Fruit fly (Drosophila melanogaster) whole organism, embryonic: Measurements from ENCODE around the gene hdly.

Experiments
- Abd-B ChIP-seq: fragments of 200-800 bp; sonication (Bioruptor generic); optimal IDR thresholded peaks from 2 replicates; lab custom pipeline; 2018; ENCODE audit warnings: missing biosample characterization, mild to moderate bottlenecking, missing genetic modification characterization, moderate library complexity
- CG10147 ChIP-seq: fragments of 200-800 bp; sonication (Bioruptor generic); optimal IDR thresholded peaks from 2 replicates; lab custom pipeline; 2019; ENCODE audit warnings: missing biosample characterization, mild to moderate bottlenecking, missing genetic modification characterization, moderate library complexity
- CG10321 ChIP-seq: fragments of 200-800 bp; sonication (Bioruptor generic); IDR thresholded peaks from 2 replicates; pipeline ENCODE4 v1.3.6; 2022; ENCODE audit warnings: missing biosample characterization, missing genetic modification characterization
- CG11723 ChIP-seq: fragments of 200-800 bp; sonication (Bioruptor generic); optimal IDR thresholded peaks from 2 replicates; lab custom pipeline; 2017; ENCODE audit warnings: missing biosample characterization, mild to moderate bottlenecking, missing genetic modification characterization
- CG14667 ChIP-seq: fragments of 200-800 bp; sonication (Bioruptor generic); IDR thresholded peaks from 2 replicates; pipeline ENCODE4 v1.3.6; 2022; ENCODE audit warnings: missing biosample characterization, missing genetic modification characterization
- CG17568 ChIP-seq: fragments of 200-800 bp; sonication (Bioruptor generic); optimal IDR thresholded peaks from 2 replicates; lab custom pipeline; 2018; ENCODE audit warnings: missing biosample characterization, mild to moderate bottlenecking, missing genetic modification characterization, moderate library complexity
- CG17829 ChIP-seq: fragments of 200-800 bp; optimal IDR thresholded peaks from 2 replicates; lab custom pipeline; 2019; ENCODE audit warnings: missing biosample characterization, mild to moderate bottlenecking, missing genetic modification characterization, moderate library complexity
- CG18619 ChIP-seq: fragments of 200-800 bp; sonication (Bioruptor generic); optimal IDR thresholded peaks from 3 replicates; lab custom pipeline; 2017; ENCODE audit warnings: missing biosample characterization, mild to moderate bottlenecking, missing genetic modification characterization
- CG2199 ChIP-seq: fragments of 200-800 bp; sonication (Bioruptor generic); IDR thresholded peaks from 3 replicates; pipeline ENCODE4 v1.3.6; 2022; ENCODE audit warnings: missing biosample characterization, missing genetic modification characterization
- CG33213 ChIP-seq: fragments of 200-800 bp; sonication (Bioruptor generic); optimal IDR thresholded peaks from 3 replicates; lab custom pipeline; 2016; ENCODE audit warnings: missing biosample characterization, missing genetic modification characterization
- CG42726 ChIP-seq: fragments of 200-800 bp; sonication (Bioruptor generic); IDR thresholded peaks from 2 replicates; pipeline ENCODE4 v1.3.6; 2022; ENCODE audit warnings: missing biosample characterization, missing genetic modification characterization; ENCODE audit not compliant: partially characterized antibody
- CG4282 ChIP-seq: fragments of 200-800 bp; sonication (Bioruptor generic); optimal IDR thresholded peaks from 2 replicates; lab custom pipeline; 2016; ENCODE audit warnings: missing biosample characterization, missing genetic modification characterization
- CG4328 ChIP-seq: fragments of 200-800 bp; sonication (Bioruptor generic); optimal IDR thresholded peaks from 3 replicates; lab custom pipeline; 2017; ENCODE audit warnings: missing biosample characterization, missing genetic modification reagents, missing genetic modification characterization
- CG6683 ChIP-seq: fragments of 200-800 bp; sonication (Bioruptor generic); optimal IDR thresholded peaks from 2 replicates; lab custom pipeline; 2017; ENCODE audit warnings: missing biosample characterization, mild to moderate bottlenecking, missing genetic modification characterization, missing genetic modification reagents
- CG7786 ChIP-seq: fragments of 200-800 bp; sonication (Bioruptor generic); optimal IDR thresholded peaks from 2 replicates; lab custom pipeline; 2016; ENCODE audit warnings: missing biosample characterization, missing genetic modification characterization
- CG7963 ChIP-seq: fragments of 200-800 bp; sonication (Bioruptor generic); IDR thresholded peaks from 3 replicates; pipeline ENCODE4 v1.3.6; 2022; ENCODE audit warnings: missing biosample characterization, missing genetic modification characterization; ENCODE audit not compliant: partially characterized antibody
- CG8290 ChIP-seq, 3 experiments: fragments of 200-800 bp; sonication (Bioruptor generic); optimal IDR thresholded peaks; 2 replicates each; lab custom pipeline; 2016 to 2019; ENCODE audit warnings: missing biosample characterization in 3 of 3, missing genetic modification characterization in 3 of 3, mild to moderate bottlenecking in 2 of 3, moderate library complexity in 1 of 3
- CG8359 ChIP-seq: fragments of 200-800 bp; sonication (Bioruptor generic); optimal IDR thresholded peaks from 2 replicates; lab custom pipeline; 2017; ENCODE audit warnings: missing biosample characterization, mild to moderate bottlenecking, missing genetic modification characterization, borderline replicate concordance
- Chrac-16 ChIP-seq: fragments of 200-800 bp; sonication (Bioruptor generic); optimal IDR thresholded peaks from 3 replicates; lab custom pipeline; 2016; ENCODE audit warnings: missing biosample characterization, missing genetic modification characterization
- CoRest ChIP-seq: fragments of 200-800 bp; sonication (Bioruptor generic); optimal IDR thresholded peaks from 3 replicates; lab custom pipeline; 2018; ENCODE audit warnings: missing biosample characterization, mild to moderate bottlenecking, missing genetic modification characterization, moderate library complexity
- Dip2 ChIP-seq: fragments of 200-800 bp; sonication (Bioruptor generic); IDR thresholded peaks from 2 replicates; pipeline ENCODE4 v1.3.6; 2022; ENCODE audit warnings: missing biosample characterization, missing genetic modification characterization
- Gsc ChIP-seq: fragments of 200-800 bp; sonication (Bioruptor generic); IDR thresholded peaks from 2 replicates; pipeline ENCODE4 v1.3.6; 2022; ENCODE audit warnings: missing biosample characterization, missing genetic modification characterization
- HmgZ ChIP-seq: fragments of 200-800 bp; sonication (Bioruptor generic); optimal IDR thresholded peaks from 2 replicates; lab custom pipeline; 2018; ENCODE audit warnings: missing biosample characterization, mild to moderate bottlenecking, missing genetic modification characterization
- Hr3 ChIP-seq: fragments of 200-800 bp; sonication (Bioruptor generic); optimal IDR thresholded peaks from 3 replicates; lab custom pipeline; 2016; ENCODE audit warnings: missing biosample characterization, missing genetic modification characterization
- Med ChIP-seq: fragments of 200-800 bp; sonication (Bioruptor generic); peaks from one replicate; lab custom pipeline; 2016; ENCODE audit warnings: missing biosample characterization, missing genetic modification characterization, mild to moderate bottlenecking, inconsistent platforms, moderate library complexity
- NC2α ChIP-seq: fragments of 200-800 bp; sonication (Bioruptor generic); optimal IDR thresholded peaks from 2 replicates; lab custom pipeline; 2016; ENCODE audit warnings: missing biosample characterization, missing genetic modification characterization
- Taf1 ChIP-seq: fragments of 200-800 bp; sonication (Bioruptor generic); IDR thresholded peaks from 2 replicates; pipeline ENCODE4 v1.3.6; 2022; ENCODE audit warnings: missing biosample characterization, missing genetic modification characterization
- Trl ChIP-seq, 3 experiments: fragments of >200 bp in 2 of 3; fragments of 200-800 bp in 1 of 3; sonication (Bioruptor generic) in 1 of 3; optimal IDR thresholded peaks; 2 replicates in 1 of 3; 3 replicates in 2 of 3; lab custom pipeline; 2016 to 2017; ENCODE audit warnings: missing biosample characterization in 1 of 3, missing genetic modification characterization in 1 of 3
- amos ChIP-seq: fragments of 200-800 bp; sonication (Bioruptor generic); IDR thresholded peaks from 2 replicates; pipeline ENCODE4 v1.3.6; 2022; ENCODE audit warnings: missing biosample characterization, missing genetic modification characterization; ENCODE audit not compliant: partially characterized antibody
- bbx ChIP-seq: fragments of 200-800 bp; sonication (Bioruptor generic); IDR thresholded peaks from 2 replicates; pipeline ENCODE4 v1.3.6; 2022; ENCODE audit warnings: missing biosample characterization, missing genetic modification characterization; ENCODE audit not compliant: partially characterized antibody
- bcd ChIP-seq: fragments of 200-800 bp; sonication (Bioruptor generic); optimal IDR thresholded peaks from 2 replicates; lab custom pipeline; 2017; ENCODE audit warnings: missing biosample characterization, mild to moderate bottlenecking, missing genetic modification characterization
- corto ChIP-seq: fragments of 200-800 bp; sonication (Bioruptor generic); optimal IDR thresholded peaks from 2 replicates; lab custom pipeline; 2016; ENCODE audit warnings: missing biosample characterization, mild to moderate bottlenecking, missing genetic modification characterization, moderate library complexity
- emc ChIP-seq: fragments of 200-800 bp; sonication (Bioruptor generic); optimal IDR thresholded peaks from 2 replicates; lab custom pipeline; 2016; ENCODE audit warnings: missing biosample characterization, missing genetic modification characterization
- ems ChIP-seq: fragments of 200-800 bp; sonication (Bioruptor generic); optimal IDR thresholded peaks from 3 replicates; lab custom pipeline; 2016; ENCODE audit warnings: missing biosample characterization, missing genetic modification characterization
- ewg ChIP-seq: fragments of 200-800 bp; sonication (Bioruptor generic); optimal IDR thresholded peaks from 3 replicates; lab custom pipeline; 2017; ENCODE audit warnings: mild to moderate bottlenecking, missing biosample characterization, missing genetic modification reagents, missing genetic modification characterization
- grn ChIP-seq: fragments of 200-800 bp; sonication (Bioruptor generic); optimal IDR thresholded peaks from 3 replicates; lab custom pipeline; 2017; ENCODE audit warnings: missing biosample characterization, missing genetic modification characterization
- hbn ChIP-seq: fragments of 200-800 bp; sonication (Bioruptor generic); IDR thresholded peaks from 2 replicates; pipeline ENCODE4 v1.3.6; 2022; ENCODE audit warnings: missing biosample characterization, missing genetic modification characterization; ENCODE audit not compliant: partially characterized antibody
- inv ChIP-seq: fragments of 200-800 bp; sonication (Bioruptor generic); IDR thresholded peaks from 2 replicates; pipeline ENCODE4 v1.3.6; 2022; ENCODE audit warnings: missing biosample characterization, missing genetic modification characterization; ENCODE audit not compliant: partially characterized antibody
- nom ChIP-seq: fragments of 200-800 bp; sonication (Bioruptor generic); optimal IDR thresholded peaks from 2 replicates; lab custom pipeline; 2017; ENCODE audit warnings: missing biosample characterization, missing genetic modification characterization, mild to moderate bottlenecking, moderate library complexity, missing genetic modification reagents
- pho ChIP-seq: fragments of 200-800 bp; sonication (Bioruptor generic); optimal IDR thresholded peaks from 2 replicates; lab custom pipeline; 2016; ENCODE audit warnings: missing biosample characterization, missing genetic modification characterization
- phol ChIP-seq: fragments of 200-800 bp; sonication (Bioruptor generic); optimal IDR thresholded peaks from 3 replicates; lab custom pipeline; 2018; ENCODE audit warnings: missing biosample characterization, mild to moderate bottlenecking, missing genetic modification characterization, moderate library complexity
- scrt ChIP-seq: fragments of 200-800 bp; sonication (Bioruptor generic); optimal IDR thresholded peaks from 2 replicates; lab custom pipeline; 2018; ENCODE audit warnings: missing biosample characterization, mild to moderate bottlenecking, missing genetic modification characterization, moderate library complexity
- sd ChIP-seq: fragments of 200-800 bp; sonication (Bioruptor generic); optimal IDR thresholded peaks from 3 replicates; lab custom pipeline; 2018; ENCODE audit warnings: missing biosample characterization, mild to moderate bottlenecking, missing genetic modification characterization, moderate library complexity
- shn ChIP-seq: fragments of 200-800 bp; sonication (Bioruptor generic); optimal IDR thresholded peaks from 3 replicates; lab custom pipeline; 2016; ENCODE audit warnings: missing biosample characterization, missing genetic modification characterization

The hdly gene

DNA sequence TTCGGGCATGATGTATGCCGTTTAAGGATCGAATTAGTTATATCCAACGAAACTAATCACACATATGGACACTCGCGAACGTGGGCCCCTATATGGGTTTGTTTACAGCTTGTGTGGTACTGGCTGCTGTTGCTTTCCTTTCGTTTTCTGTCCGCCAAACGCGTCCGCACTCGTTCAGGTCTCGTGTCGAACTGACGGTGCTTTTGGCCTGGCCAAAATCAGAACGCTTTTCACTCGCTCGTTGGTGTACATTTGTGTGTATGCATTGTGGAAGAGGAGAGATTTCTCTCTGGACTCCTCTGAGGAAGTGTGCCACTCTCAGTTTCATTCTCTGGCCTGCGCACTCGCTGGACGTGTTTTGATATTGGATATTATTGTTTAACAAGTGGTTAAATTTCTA lies 17.0 kb upstream of the hdly start, which contains the start of gene Ktl (continued):
- TF ChIP-seq Trl (optimal IDR thresholded peaks at IDR 0.05; lab: Kevin White, UChicago) (peak; percentile 17 to 42), Trl (GFP tag; optimal IDR thresholded peaks at IDR 0.05; lab: Kevin White, UChicago) (no peak), emc (GFP tag; lab: Kevin White, UChicago) (no peak), scrt (GFP tag; lab: Kevin White, UChicago) (peak; percentile 26), CG18619 (GFP tag; lab: Kevin White, UChicago) (no peak), Taf1 (GFP tag; lab: Robert Waterston, UW) (no peak), CG14667 (GFP tag; lab: Robert Waterston, UW) (no peak), hbn (GFP tag; lab: Robert Waterston, UW) (no peak), CG7963 (GFP tag; lab: Robert Waterston, UW) (no peak), Med (GFP tag; lab: Kevin White, UChicago) (peak; percentile 67), CG17568 (no peak), bcd (GFP tag; lab: Kevin White, UChicago) (no peak), ewg (GFP tag; lab: Kevin White, UChicago) (peak; percentile 43), CG7786 (GFP tag; lab: Kevin White, UChicago) (no peak), Chrac-16 (GFP tag; lab: Kevin White, UChicago) (no peak), CG4282 (GFP tag; lab: Kevin White, UChicago) (no peak), grn (GFP tag; lab: Kevin White, UChicago) (no peak), CG17829 (tag; lab: Kevin White, UChicago) (no peak), Gsc (no peak), Hr3 (GFP tag; lab: Kevin White, UChicago) (no peak)

dm6 chr3R:20901656-20902055 lies 12.4 kb upstream of the hdly start, which contains the start of gene Grik:
TSS of gene Grik (plus strand) at chr3R:20901956.
- no peak for TF ChIP-seq phol (tag; lab: Kevin White, UChicago)
- TF ChIP-seq CG10321, result no peak
- TF ChIP-seq corto (GFP tag; lab: Kevin White, UChicago), result no peak
- TF ChIP-seq, all 482 proteins: peak for 0

DNA sequence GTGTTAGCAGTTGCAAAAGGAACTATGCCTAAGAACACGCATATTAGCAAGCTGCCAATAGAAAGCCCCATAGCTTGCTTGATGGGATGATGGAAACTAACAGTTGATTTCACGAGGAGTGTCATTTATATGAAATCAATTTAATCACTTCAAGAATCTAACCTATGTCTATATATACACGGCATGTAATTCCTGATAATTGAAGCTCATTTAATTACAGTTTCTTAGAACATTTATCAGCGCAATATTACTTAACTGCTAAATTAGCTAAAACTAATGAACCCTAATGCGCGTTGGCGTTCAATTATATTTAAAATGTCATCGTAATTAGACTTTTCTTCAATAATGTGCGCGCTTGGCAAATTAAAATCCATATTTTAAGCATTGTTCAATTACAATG lies 8.7 kb upstream of the hdly start, which contains the start of gene TotX:
Gene TotX, minus strand, starts transcription at position 101 of the 400 bp plus-strand sequence.
- TF ChIP-seq CG11723 (GFP tag; lab: Kevin White, UChicago), result no peak
- no peak for TF ChIP-seq CG8359 (GFP tag; lab: Kevin White, UChicago)
- TF ChIP-seq CG4328, result no peak
- no peak for TF ChIP-seq NC2α (GFP tag; lab: Kevin White, UChicago)
- TF ChIP-seq, all 482 proteins: peak for 0

dm6 chr3R:20908641-20909040 lies 5.5 kb upstream of the hdly start:
- TF ChIP-seq bbx (GFP tag; lab: Robert Waterston, UW) (peak; percentile 63), CoRest (tag; lab: Kevin White, UChicago) (peak; percentile 4), CG6683 (no peak), sd (peak; percentile 30), Med (GFP tag; lab: Kevin White, UChicago) (peak; percentile 89), inv (peak; percentile 31; the same call in 1 of the 2 replicates), pho (GFP tag; lab: Kevin White, UChicago) (peak; percentile 30), ems (no peak), HmgZ (tag; lab: Kevin White, UChicago) (peak; percentile 57), CG2199 (GFP tag; lab: Robert Waterston, UW) (peak; percentile 87), Dip2 (peak; percentile 94), shn (GFP tag; lab: Kevin White, UChicago) (no peak), CG10147 (GFP tag; lab: Kevin White, UChicago) (peak; percentile 43), bcd (GFP tag; lab: Kevin White, UChicago) (peak; percentile 41), amos (GFP tag; lab: Robert Waterston, UW) (peak; percentile 65), CG33213 (peak; percentile 34), nom (GFP tag; lab: Kevin White, UChicago) (no peak), CG42726 (GFP tag; lab: Robert Waterston, UW) (peak; percentile 84), CG8290 (GFP tag; optimal IDR thresholded peaks at IDR 0.05; lab: Kevin White, UChicago) (no peak), CG8290 (tag; optimal IDR thresholded peaks at IDR 0.05; lab: Kevin White, UChicago) (no peak), Abd-B (GFP tag; lab: Kevin White, UChicago) (peak; percentile 32)
